Fruit fly (Drosophila melanogaster) whole organism, embryonic: ENCODE results near the gene Vti1a.

Experiments
- ATbp ChIP-seq: fragments of 200-800 bp; sonication (Bioruptor generic); optimal IDR thresholded peaks from 2 replicates; lab custom pipeline; 2017; ENCODE audit warnings: missing biosample characterization, mild to moderate bottlenecking, missing genetic modification characterization, missing genetic modification reagents
- Aef1 ChIP-seq: fragments of 200-800 bp; sonication (Bioruptor generic); IDR thresholded peaks from 3 replicates; pipeline ENCODE4 v1.3.6; 2022; ENCODE audit warnings: missing biosample characterization, missing genetic modification characterization
- B-H2 ChIP-seq: fragments of 200-800 bp; sonication (Bioruptor generic); optimal IDR thresholded peaks from 2 replicates; lab custom pipeline; 2018; ENCODE audit warnings: missing biosample characterization, mild to moderate bottlenecking, missing genetic modification characterization
- Bgb ChIP-seq: fragments of 200-800 bp; sonication (Bioruptor generic); IDR thresholded peaks from 2 replicates; pipeline ENCODE4 v1.3.6; 2022; ENCODE audit warnings: missing biosample characterization, missing genetic modification characterization; ENCODE audit not compliant: partially characterized antibody
- CG10431 ChIP-seq: fragments of 200-800 bp; sonication (Bioruptor generic); optimal IDR thresholded peaks from 3 replicates; lab custom pipeline; 2018; ENCODE audit warnings: missing biosample characterization, mild to moderate bottlenecking, missing genetic modification characterization
- CG10543 ChIP-seq: fragments of 200-800 bp; sonication (Bioruptor generic); optimal IDR thresholded peaks from 3 replicates; lab custom pipeline; 2017; ENCODE audit warnings: missing biosample characterization, mild to moderate bottlenecking, missing genetic modification characterization, moderate library complexity
- CG16779 ChIP-seq: fragments of 200-800 bp; sonication (Bioruptor generic); IDR thresholded peaks from 2 replicates; pipeline ENCODE4 v1.3.6; 2022; ENCODE audit warnings: missing biosample characterization, missing genetic modification characterization
- CG17612 ChIP-seq: fragments of 200-800 bp; sonication (Bioruptor generic); IDR thresholded peaks from 2 replicates; pipeline ENCODE4 v1.3.6; 2022; ENCODE audit warnings: missing biosample characterization, missing genetic modification characterization
- CG17829 ChIP-seq: fragments of 200-800 bp; optimal IDR thresholded peaks from 2 replicates; lab custom pipeline; 2019; ENCODE audit warnings: missing biosample characterization, mild to moderate bottlenecking, missing genetic modification characterization, moderate library complexity
- CG1832 ChIP-seq: fragments of 200-800 bp; sonication (Bioruptor generic); optimal IDR thresholded peaks from 2 replicates; lab custom pipeline; 2017; ENCODE audit warnings: missing biosample characterization, mild to moderate bottlenecking, missing genetic modification characterization, inconsistent platforms
- CG18764 ChIP-seq: fragments of 200-800 bp; sonication (Bioruptor generic); optimal IDR thresholded peaks from 3 replicates; lab custom pipeline; 2016; ENCODE audit warnings: missing biosample characterization, missing genetic modification characterization
- CG3065 ChIP-seq: fragments of 200-800 bp; sonication (Bioruptor generic); optimal IDR thresholded peaks from 2 replicates; lab custom pipeline; 2016; ENCODE audit warnings: missing biosample characterization, missing genetic modification characterization
- CG4360 ChIP-seq: fragments of 200-800 bp; sonication (Bioruptor generic); IDR thresholded peaks from 2 replicates; pipeline ENCODE4 v1.3.6; 2022; ENCODE audit warnings: missing biosample characterization, missing genetic modification characterization
- CG6854 ChIP-seq: fragments of 200-800 bp; sonication (Bioruptor generic); optimal IDR thresholded peaks from 3 replicates; lab custom pipeline; 2017; ENCODE audit warnings: missing biosample characterization, mild to moderate bottlenecking, missing genetic modification characterization
- CG8281 ChIP-seq: fragments of 200-800 bp; sonication (Bioruptor generic); optimal IDR thresholded peaks from 2 replicates; lab custom pipeline; 2018; ENCODE audit warnings: missing biosample characterization, mild to moderate bottlenecking, missing genetic modification characterization, moderate library complexity
- CG9797 ChIP-seq: fragments of 200-800 bp; sonication (Bioruptor generic); optimal IDR thresholded peaks from 3 replicates; lab custom pipeline; 2018; ENCODE audit warnings: missing biosample characterization, mild to moderate bottlenecking, missing genetic modification characterization
- Chrac-16 ChIP-seq: fragments of 200-800 bp; sonication (Bioruptor generic); optimal IDR thresholded peaks from 3 replicates; lab custom pipeline; 2016; ENCODE audit warnings: missing biosample characterization, missing genetic modification characterization
- Dad ChIP-seq: fragments of 200-800 bp; sonication (Bioruptor generic); optimal IDR thresholded peaks from 3 replicates; lab custom pipeline; 2016; ENCODE audit warnings: missing biosample characterization, missing genetic modification characterization
- Dp ChIP-seq: fragments of 200-800 bp; sonication (Bioruptor generic); optimal IDR thresholded peaks from 2 replicates; lab custom pipeline; 2018; ENCODE audit warnings: missing biosample characterization, mild to moderate bottlenecking, missing genetic modification characterization, moderate library complexity
- E2f2 ChIP-seq: fragments of 200-800 bp; sonication (Bioruptor generic); IDR thresholded peaks from 2 replicates; pipeline ENCODE4 v1.3.6; 2022; ENCODE audit warnings: missing biosample characterization, missing genetic modification characterization
- Hr3 ChIP-seq: fragments of 200-800 bp; sonication (Bioruptor generic); optimal IDR thresholded peaks from 3 replicates; lab custom pipeline; 2016; ENCODE audit warnings: missing biosample characterization, missing genetic modification characterization
- MTF-1 ChIP-seq: fragments of 200-800 bp; sonication (Bioruptor generic); optimal IDR thresholded peaks from 2 replicates; lab custom pipeline; 2018; ENCODE audit warnings: missing biosample characterization, mild to moderate bottlenecking, missing genetic modification characterization, borderline replicate concordance
- NC2α ChIP-seq: fragments of 200-800 bp; sonication (Bioruptor generic); optimal IDR thresholded peaks from 2 replicates; lab custom pipeline; 2016; ENCODE audit warnings: missing biosample characterization, missing genetic modification characterization
- Stat92E ChIP-seq, 3 experiments: fragments of >200 bp in 2 of 3; fragments of 200-800 bp in 1 of 3; sonication (Bioruptor generic) in 1 of 3; optimal IDR thresholded peaks; 2 replicates each; lab custom pipeline; 2017 to 2019; ENCODE audit warnings: missing biosample characterization in 3 of 3, missing genetic modification characterization in 3 of 3, mild to moderate bottlenecking in 1 of 3, moderate library complexity in 1 of 3
- Trl ChIP-seq, 3 experiments: fragments of >200 bp in 2 of 3; fragments of 200-800 bp in 1 of 3; sonication (Bioruptor generic) in 1 of 3; optimal IDR thresholded peaks; 2 replicates in 1 of 3; 3 replicates in 2 of 3; lab custom pipeline; 2016 to 2017; ENCODE audit warnings: missing biosample characterization in 1 of 3, missing genetic modification characterization in 1 of 3
- Xrp1 ChIP-seq: fragments of 200-800 bp; sonication (Bioruptor generic); IDR thresholded peaks from 2 replicates; pipeline ENCODE4 v1.3.6; 2022; ENCODE audit warnings: missing biosample characterization, missing genetic modification characterization
- YL-1 ChIP-seq: fragments of 200-800 bp; sonication (Bioruptor generic); optimal IDR thresholded peaks from 3 replicates; lab custom pipeline; 2017; ENCODE audit warnings: missing biosample characterization, mild to moderate bottlenecking, missing genetic modification characterization
- bsh ChIP-seq, 2 experiments: fragments of 200-800 bp; sonication (Bioruptor generic); optimal IDR thresholded peaks; 2 replicates each; lab custom pipeline; 2017 to 2018; ENCODE audit warnings: mild to moderate bottlenecking in 2 of 2, missing biosample characterization in 2 of 2, missing genetic modification characterization in 2 of 2, moderate library complexity in 1 of 2
- cg ChIP-seq: fragments of 200-800 bp; sonication (Bioruptor generic); optimal IDR thresholded peaks from 3 replicates; lab custom pipeline; 2019; ENCODE audit warnings: missing biosample characterization, mild to moderate bottlenecking, missing genetic modification characterization, moderate library complexity
- dmrt11E ChIP-seq: fragments of 200-800 bp; sonication (Bioruptor generic); optimal IDR thresholded peaks from 3 replicates; lab custom pipeline; 2018; ENCODE audit warnings: missing biosample characterization, mild to moderate bottlenecking, missing genetic modification characterization, moderate library complexity
- gcm ChIP-seq: fragments of 200-800 bp; sonication (Bioruptor generic); optimal IDR thresholded peaks from 2 replicates; lab custom pipeline; 2019; ENCODE audit warnings: missing biosample characterization, mild to moderate bottlenecking, missing genetic modification characterization, moderate library complexity
- gem ChIP-seq: fragments of 200-800 bp; sonication (Bioruptor generic); optimal IDR thresholded peaks from 2 replicates; lab custom pipeline; 2019; ENCODE audit warnings: missing biosample characterization, mild to moderate bottlenecking, missing genetic modification characterization, moderate library complexity
- gt ChIP-seq: fragments of 200-800 bp; sonication (Bioruptor generic); IDR thresholded peaks from 2 replicates; pipeline ENCODE4 v1.3.6; 2022; ENCODE audit warnings: missing biosample characterization, missing genetic modification characterization
- hb ChIP-seq: fragments of 200-800 bp; sonication (Bioruptor generic); IDR thresholded peaks from 3 replicates; pipeline ENCODE4 v1.3.6; 2022; ENCODE audit warnings: missing biosample characterization, missing genetic modification characterization; ENCODE audit not compliant: partially characterized antibody
- hbn ChIP-seq: fragments of 200-800 bp; sonication (Bioruptor generic); IDR thresholded peaks from 2 replicates; pipeline ENCODE4 v1.3.6; 2022; ENCODE audit warnings: missing biosample characterization, missing genetic modification characterization; ENCODE audit not compliant: partially characterized antibody
- ind ChIP-seq: fragments of 200-800 bp; sonication (Bioruptor generic); optimal IDR thresholded peaks from 3 replicates; lab custom pipeline; 2016; ENCODE audit warnings: missing biosample characterization, missing genetic modification characterization
- kah ChIP-seq: fragments of 200-800 bp; sonication (Bioruptor generic); optimal IDR thresholded peaks from 2 replicates; lab custom pipeline; 2018; ENCODE audit warnings: missing biosample characterization, mild to moderate bottlenecking, missing genetic modification characterization
- mld ChIP-seq: fragments of 200-800 bp; sonication (Bioruptor generic); IDR thresholded peaks from 3 replicates; pipeline ENCODE4 v1.3.6; 2022; ENCODE audit warnings: missing biosample characterization, missing genetic modification characterization; ENCODE audit not compliant: partially characterized antibody
- otp ChIP-seq: fragments of 200-800 bp; sonication (Bioruptor generic); IDR thresholded peaks from 3 replicates; pipeline ENCODE4, ENCODE4 v1.3.6; 2022; ENCODE audit warnings: missing biosample characterization, missing genetic modification characterization
- pita ChIP-seq: fragments of 200-800 bp; sonication (Bioruptor generic); optimal IDR thresholded peaks from 2 replicates; lab custom pipeline; 2017; ENCODE audit warnings: missing biosample characterization, mild to moderate bottlenecking, missing genetic modification characterization
- pnt ChIP-seq: fragments of 200-800 bp; sonication (Bioruptor generic); optimal IDR thresholded peaks from 3 replicates; lab custom pipeline; 2016; ENCODE audit warnings: missing biosample characterization, missing genetic modification characterization
- ro ChIP-seq: fragments of 200-800 bp; sonication (Bioruptor generic); IDR thresholded peaks from 2 replicates; pipeline ENCODE4 v1.3.6; 2022; ENCODE audit warnings: missing biosample characterization, missing genetic modification characterization
- row ChIP-seq: fragments of 200-800 bp; sonication (Bioruptor generic); IDR thresholded peaks from 3 replicates; pipeline ENCODE4 v1.3.6; 2022; ENCODE audit warnings: missing biosample characterization, missing genetic modification characterization
- shn ChIP-seq: fragments of 200-800 bp; sonication (Bioruptor generic); optimal IDR thresholded peaks from 3 replicates; lab custom pipeline; 2016; ENCODE audit warnings: missing biosample characterization, missing genetic modification characterization
- slbo ChIP-seq: fragments of 200-800 bp; sonication (Bioruptor generic); IDR thresholded peaks from 2 replicates; pipeline ENCODE4 v1.3.6; 2022; ENCODE audit warnings: missing biosample characterization, missing genetic modification characterization
- slp2 ChIP-seq: fragments of 200-800 bp; sonication (Bioruptor generic); optimal IDR thresholded peaks from 2 replicates; lab custom pipeline; 2016; ENCODE audit warnings: missing biosample characterization, missing genetic modification characterization
- sna ChIP-seq: fragments of 200-800 bp; sonication (Bioruptor generic); IDR thresholded peaks from 2 replicates; pipeline ENCODE4 v1.3.6; 2022; ENCODE audit warnings: missing biosample characterization, missing genetic modification characterization; ENCODE audit not compliant: partially characterized antibody
- stc ChIP-seq: fragments of 200-800 bp; sonication (Bioruptor generic); IDR thresholded peaks from 2 replicates; pipeline ENCODE4 v1.3.6; 2022; ENCODE audit warnings: missing biosample characterization, missing genetic modification characterization
- stwl ChIP-seq: fragments of 200-800 bp; sonication (Bioruptor generic); optimal IDR thresholded peaks from 3 replicates; lab custom pipeline; 2018; ENCODE audit warnings: missing biosample characterization, mild to moderate bottlenecking, missing genetic modification characterization, moderate library complexity
- unc-4 ChIP-seq: fragments of 200-800 bp; sonication (Bioruptor generic); IDR thresholded peaks from 2 replicates; pipeline ENCODE4 v1.3.6; 2022; ENCODE audit warnings: missing biosample characterization, missing genetic modification characterization; ENCODE audit not compliant: partially characterized antibody

Gene Vti1a

DNA sequence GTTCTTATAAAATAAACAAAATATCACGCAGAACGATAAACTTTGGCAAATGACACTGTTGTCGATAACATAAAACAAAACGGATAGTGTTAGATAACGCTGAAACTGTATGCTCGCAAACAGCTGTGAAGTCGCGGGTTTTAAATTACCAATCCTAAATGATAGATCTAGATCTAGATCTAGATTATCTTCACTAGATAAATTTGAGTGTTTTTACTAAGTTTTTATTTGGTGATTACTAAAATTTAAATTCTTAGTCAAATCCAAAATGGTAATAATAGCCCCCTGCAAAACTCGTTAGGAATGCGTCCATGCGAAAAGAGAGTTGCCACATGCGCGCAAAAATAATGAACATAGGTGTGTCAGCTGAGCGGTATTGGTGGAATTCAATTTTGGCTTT is 38.7 kb downstream of the Vti1a start, which contains the start of the genes MED30 and Rev1 (continued):
- peak; percentile 96 for TF ChIP-seq gem (tag; lab: Kevin White, UChicago)
- TF ChIP-seq CG17829 (tag; lab: Kevin White, UChicago), result peak; percentile 91
- no peak for TF ChIP-seq CG1832 (GFP tag; lab: Kevin White, UChicago)
- TF ChIP-seq pnt (GFP tag; lab: Kevin White, UChicago), result peak; percentile 96
- peak; percentile 97 for TF ChIP-seq shn (GFP tag; lab: Kevin White, UChicago)
- TF ChIP-seq CG10543, result peak; percentile 92
- peak; percentile 67 for TF ChIP-seq CG10431 (GFP tag; lab: Kevin White, UChicago)
- no peak for TF ChIP-seq cg
- peak; percentile 92 for TF ChIP-seq Hr3 (GFP tag; lab: Kevin White, UChicago)
- peak; percentile 87 for TF ChIP-seq Aef1 (GFP tag; lab: Robert Waterston, UW)
- no peak for TF ChIP-seq pita (GFP tag; lab: Kevin White, UChicago)
- TF ChIP-seq CG8281 (tag; lab: Kevin White, UChicago), result peak; percentile 71
- TF ChIP-seq kah (GFP tag; lab: Kevin White, UChicago), result peak; percentile 66
- TF ChIP-seq bsh (GFP tag; optimal IDR thresholded peaks at IDR 0.05; lab: Kevin White, UChicago), result peak; percentile 65 to 90
- TF ChIP-seq dmrt11E (tag; lab: Kevin White, UChicago), result peak; percentile 77
- TF ChIP-seq Xrp1, result peak; percentile 93
- peak; percentile 95 for TF ChIP-seq Chrac-16 (GFP tag; lab: Kevin White, UChicago)
- TF ChIP-seq CG17612 (GFP tag; lab: Robert Waterston, UW), result peak; percentile 76
- TF ChIP-seq CG3065 (GFP tag; lab: Kevin White, UChicago), result peak; percentile 77
- TF ChIP-seq ro (GFP tag; lab: Robert Waterston, UW), result no peak
- TF ChIP-seq slp2 (GFP tag; lab: Kevin White, UChicago), result peak; percentile 95
- TF ChIP-seq MTF-1 (GFP tag; lab: Kevin White, UChicago), result peak; percentile 81
- peak; percentile 89 for TF ChIP-seq CG16779 (GFP tag; lab: Robert Waterston, UW)
- no peak for TF ChIP-seq Trl (optimal IDR thresholded peaks at IDR 0.05; lab: Kevin White, UChicago)
- TF ChIP-seq Trl (GFP tag; optimal IDR thresholded peaks at IDR 0.05; lab: Kevin White, UChicago), result peak; percentile 98
- TF ChIP-seq otp (GFP tag; lab: Robert Waterston, UW), result peak; percentile 88
- peak; percentile 46; the same call in 1 of the 2 replicates for TF ChIP-seq hbn (GFP tag; lab: Robert Waterston, UW)
- TF ChIP-seq E2f2 (GFP tag; lab: Robert Waterston, UW), result peak; percentile 87
- peak; percentile 91 for TF ChIP-seq row (GFP tag; lab: Robert Waterston, UW)
- TF ChIP-seq B-H2 (GFP tag; lab: Kevin White, UChicago), result no peak
- peak; percentile 90 for TF ChIP-seq NC2α (GFP tag; lab: Kevin White, UChicago)
- TF ChIP-seq ind (GFP tag; lab: Kevin White, UChicago), result peak; percentile 96
- peak; percentile 85 for TF ChIP-seq CG6854 (GFP tag; lab: Kevin White, UChicago)
- TF ChIP-seq stc, result peak; percentile 83
- peak; percentile 86 for TF ChIP-seq ATbp (GFP tag; lab: Kevin White, UChicago)
- TF ChIP-seq CG9797 (GFP tag; lab: Kevin White, UChicago), result peak; percentile 45
- peak; percentile 92 for TF ChIP-seq gcm
- TF ChIP-seq CG18764 (GFP tag; lab: Kevin White, UChicago), result peak; percentile 88
- no peak; the same call in 1 of the 2 replicates for TF ChIP-seq gt (GFP tag; lab: Robert Waterston, UW)

dm6 chr3L:652637-653036 is 40.1 kb downstream of the Vti1a start, which contains the start of gene CG3402:
CG3402 (minus strand) TSS chr3L:652881.
- TF ChIP-seq Bgb (GFP tag; lab: Robert Waterston, UW) (peak; percentile 73), unc-4 (peak; percentile 73), Dp (peak; percentile 79), sna (GFP tag; lab: Robert Waterston, UW) (peak; percentile 71), hb (GFP tag; lab: Robert Waterston, UW) (peak; percentile 62; the same call in 1 of the 3 replicates), Dad (GFP tag; lab: Kevin White, UChicago) (no peak), CG4360 (GFP tag; lab: Robert Waterston, UW) (no peak), slbo (GFP tag; lab: Robert Waterston, UW) (no peak), stwl (tag; lab: Kevin White, UChicago) (peak; percentile 61), Stat92E (GFP tag; optimal IDR thresholded peaks at IDR 0.05; lab: Kevin White, UChicago) (no peak), YL-1 (GFP tag; lab: Kevin White, UChicago) (peak; percentile 47), CG9797 (GFP tag; lab: Kevin White, UChicago) (no peak), mld (peak; percentile 71; the same call in 2 of the 3 replicates)
